Worm (Caenorhabditis elegans): Measurements from ENCODE around the gene fmo-4.

DNA sequence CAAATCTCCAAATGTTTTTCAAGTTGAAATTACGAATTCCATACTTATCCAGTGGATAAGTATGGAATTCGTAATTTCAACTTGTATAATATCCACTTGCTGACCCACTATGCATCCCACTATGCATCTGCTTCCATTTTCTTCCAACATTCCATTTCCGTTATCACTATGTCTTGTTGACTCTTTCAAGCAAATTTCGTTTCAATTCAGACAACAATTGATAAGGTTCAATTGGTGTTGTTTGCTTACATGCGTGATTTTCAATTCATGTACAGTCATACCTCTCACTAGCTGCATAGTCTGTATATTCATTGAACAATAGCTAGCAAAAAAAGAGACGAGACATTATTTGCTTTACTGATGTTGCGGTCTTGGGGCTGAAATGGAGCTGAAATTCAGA lies 29.7 kb downstream of the fmo-4 start:
- TF ChIP-seq med-1 (GFP tag; optimal IDR thresholded peaks at IDR 0.05; ENCODE audit: insufficient read depth) (no peak), ztf-29 (GFP tag; IDR thresholded peaks at IDR 0.05) (no peak), ztf-23 (GFP tag; IDR thresholded peaks at IDR 0.05) (no peak), cog-1 (tag; optimal IDR thresholded peaks at IDR 0.05) (no peak), ref-1 (GFP tag; conservative IDR thresholded peaks at IDR 0.05) (no peak), T22C8.4 (GFP tag; IDR thresholded peaks at IDR 0.05) (no peak), flt-1 (GFP tag; IDR thresholded peaks at IDR 0.05) (no peak), klf-2 (GFP tag; conservative IDR thresholded peaks at IDR 0.05) (no peak), tab-1 (GFP tag; IDR thresholded peaks at IDR 0.05) (no peak)
